Fruit fly (Drosophila melanogaster): ENCODE measurements around the gene CG3088.

- TF ChIP-seq kay (GFP tag; ENCODE audit: borderline replicate concordance), result no peak
- no peak for TF ChIP-seq CG12768 (GFP tag; optimal IDR thresholded peaks at IDR 0.05)
Measured at dm6 chr3L:9597464-9597863, 3.7 kb downstream of the CG3088 start, which contains the start of gene Tmc.

Measured in whole organism, adult.